Fruit fly (Drosophila melanogaster) S2 (cell line): ENCODE data around the gene CG17234.

Experiments used
- CG8478 ChIP-seq: fragments of >200 bp; optimal IDR thresholded peaks from 2 replicates; lab custom pipeline; 2018
- CTCF ChIP-seq, 2 experiments: fragments of >200 bp; optimal IDR thresholded peaks; 2 replicates each; lab custom pipeline; 2018

- no peak for TF ChIP-seq CG8478 (lab: Kevin White, UChicago)
- TF ChIP-seq CTCF (optimal IDR thresholded peaks at IDR 0.05; lab: Kevin White, UChicago) = no peak
These were observed 40.4 kb upstream of the CG17234 start, which contains the start of gene CG15385 for dm6 chr2L:2212478-2212877.
